Worm (Caenorhabditis elegans): Measurements from ENCODE around the gene R02F11.12.
"Not testable (repeated sequence)": the region's sequence is repeated elsewhere in the genome, so short reads cannot be mapped to it uniquely, and the experiment has no call there.

- not testable (repeated sequence) for TF ChIP-seq fkh-6, C08G9.2, nfya-1, unc-86, lin-11, ceh-31, nhr-11, hlh-6 (tag; optimal IDR thresholded peaks at IDR 0.05)
Measured at ce11 chrV:4760674-4761073, 29.8 kb upstream of the R02F11.12 start, which contains the start of gene bgnt-1.4.

Measured in whole organism, late embryonic.